Worm (Caenorhabditis elegans): Measurements from ENCODE around the gene D2062.5.

- no peak for TF ChIP-seq ceh-13 (GFP tag; optimal IDR thresholded peaks at IDR 0.05)
- TF ChIP-seq aly-1 (tag; optimal IDR thresholded peaks at IDR 0.05), result no peak
- TF ChIP-seq ama-1 (optimal IDR thresholded peaks at IDR 0.05), result no peak
- TF ChIP-seq hnd-1 (tag; optimal IDR thresholded peaks at IDR 0.05), result no peak
- TF ChIP-seq tra-4 (tag; optimal IDR thresholded peaks at IDR 0.05), result no peak
- no peak for TF ChIP-seq pes-1 (GFP tag; IDR thresholded peaks at IDR 0.05)
Observed at ce11 chrII:2605319-2605718, 17.3 kb upstream of the D2062.5 start, which contains the start of gene sri-77.
